Worm (Caenorhabditis elegans) whole organism, young adult: ENCODE data around the gene str-3.

Experiments
- B0261.1 ChIP-seq: sonication (generic microtip); optimal IDR thresholded peaks from 2 replicates; lab custom pipeline; 2016; ENCODE audit warnings: mild to moderate bottlenecking, missing genetic modification characterization, moderate library complexity, missing compliant biosample characterization
- B0336.3 ChIP-seq: fragments of 200-800 bp; sonication (Bioruptor generic); IDR thresholded peaks from 2 replicates; pipeline ENCODE4 v1.3.6; 2022; ENCODE audit warnings: missing genetic modification characterization, missing compliant biosample characterization
- C06A6.2 ChIP-seq: fragments of 200-800 bp; sonication (Bioruptor generic); conservative IDR thresholded peaks from 2 replicates; pipeline ENCODE4 v1.3.6; 2022; ENCODE audit warnings: missing genetic modification characterization, missing compliant biosample characterization
- F49E8.2 ChIP-seq: sonication (generic microtip); optimal IDR thresholded peaks from 3 replicates; lab custom pipeline; 2017; ENCODE audit warnings: missing genetic modification characterization, mild to moderate bottlenecking, missing compliant biosample characterization, antibody characterized with exemption, moderate library complexity; ENCODE audit not compliant: insufficient read depth
- F55B11.4 ChIP-seq: sonication (generic microtip); optimal IDR thresholded peaks from 2 replicates; lab custom pipeline; 2016; ENCODE audit warnings: missing compliant biosample characterization, missing genetic modification characterization, borderline replicate concordance; ENCODE audit not compliant: insufficient read depth
- F57C9.4 ChIP-seq: sonication (generic microtip); optimal IDR thresholded peaks from 2 replicates; lab custom pipeline; 2017; ENCODE audit warnings: mild to moderate bottlenecking, missing genetic modification characterization, missing compliant biosample characterization
- Y53G8AR.9 ChIP-seq: fragments of 200-800 bp; sonication (Bioruptor generic); conservative IDR thresholded peaks from 2 replicates; pipeline ENCODE4 v1.3.6; 2022; ENCODE audit warnings: missing genetic modification reagents, missing genetic modification characterization, missing compliant biosample characterization
- ama-1 ChIP-seq, 3 experiments: fragments of 150-350 bp in 1 of 3; sonication (generic microtip) in 2 of 3; optimal IDR thresholded peaks; 2 replicates each; lab custom pipeline; 2014 to 2018; ENCODE audit warnings: missing biosample characterization in 2 of 3, missing genetic modification characterization in 2 of 3, missing genetic modification reagents in 2 of 3
- aptf-3 ChIP-seq: fragments of 200-800 bp; sonication (Bioruptor generic); IDR thresholded peaks from 2 replicates; pipeline ENCODE4 v1.3.6; 2022; ENCODE audit warnings: missing genetic modification characterization, missing compliant biosample characterization
- attf-5 ChIP-seq: fragments of 200-800 bp; sonication (Bioruptor generic); optimal IDR thresholded peaks from 2 replicates; lab custom pipeline; 2018; ENCODE audit warnings: mild to moderate bottlenecking, missing genetic modification characterization, missing compliant biosample characterization
- attf-6 ChIP-seq: fragments of 200-800 bp; sonication (Bioruptor generic); IDR thresholded peaks from 2 replicates; pipeline ENCODE4 v1.3.6; 2022; ENCODE audit warnings: missing genetic modification reagents, missing genetic modification characterization, missing compliant biosample characterization
- cebp-1 ChIP-seq, 2 experiments: fragments of 200-800 bp in 1 of 2; sonication (Bioruptor generic) in 1 of 2; sonication (generic microtip) in 1 of 2; IDR thresholded peaks in 1 of 2; optimal IDR thresholded peaks in 1 of 2; 2 replicates each; pipeline versions ENCODE4 v1.3.6 to Lab custom; 2017 to 2022; ENCODE audit warnings: missing compliant biosample characterization in 2 of 2, missing genetic modification characterization in 2 of 2, mild to moderate bottlenecking in 1 of 2, missing genetic modification reagents in 1 of 2, moderate library complexity in 1 of 2
- cebp-2 ChIP-seq: fragments of 200-800 bp; sonication (Bioruptor generic); IDR thresholded peaks from 2 replicates; pipeline ENCODE4 v1.3.6; 2022; ENCODE audit warnings: missing genetic modification characterization, missing compliant biosample characterization
- ceh-100 ChIP-seq: fragments of 200-800 bp; sonication (Bioruptor generic); IDR thresholded peaks from 2 replicates; pipeline ENCODE4 v1.3.6; 2022; ENCODE audit warnings: missing genetic modification reagents, missing genetic modification characterization, missing compliant biosample characterization
- ceh-27 ChIP-seq: fragments of 200-800 bp; sonication (Bioruptor generic); optimal IDR thresholded peaks from 2 replicates; lab custom pipeline; 2018; ENCODE audit warnings: mild to moderate bottlenecking, missing genetic modification characterization, moderate library complexity, missing compliant biosample characterization
- ceh-58 ChIP-seq: fragments of 200-800 bp; sonication (Bioruptor generic); IDR thresholded peaks from 2 replicates; pipeline ENCODE4 v1.3.6; 2022; ENCODE audit warnings: missing genetic modification characterization, missing compliant biosample characterization
- chd-7 ChIP-seq: sonication (generic microtip); optimal IDR thresholded peaks from 2 replicates; lab custom pipeline; 2016; ENCODE audit warnings: mild to moderate bottlenecking, missing genetic modification characterization, moderate library complexity, missing compliant biosample characterization
- die-1 ChIP-seq: sonication (generic microtip); optimal IDR thresholded peaks from 2 replicates; lab custom pipeline; 2016; ENCODE audit warnings: missing genotype, mild to moderate bottlenecking, missing genetic modification characterization, missing compliant biosample characterization
- dpff-1 ChIP-seq: sonication (generic microtip); optimal IDR thresholded peaks from 2 replicates; lab custom pipeline; 2017; ENCODE audit warnings: mild to moderate bottlenecking, missing genetic modification characterization, missing compliant biosample characterization
- egl-18 ChIP-seq: fragments of 200-800 bp; sonication (Bioruptor generic); IDR thresholded peaks from 2 replicates; pipeline ENCODE4 v1.3.6; 2022; ENCODE audit warnings: missing genetic modification reagents, missing genetic modification characterization, missing compliant biosample characterization
- egrh-3 ChIP-seq: fragments of 200-800 bp; sonication (Bioruptor generic); IDR thresholded peaks from 2 replicates; pipeline ENCODE4 v1.3.6; 2022; ENCODE audit warnings: missing genetic modification reagents, missing genetic modification characterization, missing compliant biosample characterization
- ekl-4 ChIP-seq: fragments of 200-800 bp; sonication (Bioruptor generic); IDR thresholded peaks from 2 replicates; pipeline ENCODE4 v1.3.6; 2022; ENCODE audit warnings: missing genetic modification reagents, missing genetic modification characterization, missing compliant biosample characterization
- hlh-12 ChIP-seq: sonication (generic microtip); optimal IDR thresholded peaks from 2 replicates; lab custom pipeline; 2016; ENCODE audit warnings: missing genetic modification characterization, missing compliant biosample characterization
- hmg-1.2 ChIP-seq: fragments of 200-800 bp; sonication (Bioruptor generic); IDR thresholded peaks from 2 replicates; pipeline ENCODE4 v1.3.6; 2022; ENCODE audit warnings: missing genetic modification reagents, missing genetic modification characterization, missing compliant biosample characterization
- hrde-1 ChIP-seq: sonication (generic microtip); optimal IDR thresholded peaks from 2 replicates; lab custom pipeline; 2016; ENCODE audit warnings: missing genetic modification characterization, mild to moderate bottlenecking, missing compliant biosample characterization, moderate library complexity, missing genotype, missing genetic modification reagents, borderline replicate concordance
- let-526 ChIP-seq: fragments of 200-800 bp; sonication (Bioruptor generic); IDR thresholded peaks from 2 replicates; pipeline ENCODE4 v1.3.6; 2022; ENCODE audit warnings: missing genetic modification reagents, missing genetic modification characterization, missing compliant biosample characterization
- lsy-27 ChIP-seq: sonication (generic microtip); optimal IDR thresholded peaks from 2 replicates; lab custom pipeline; 2017; ENCODE audit warnings: missing genetic modification characterization, mild to moderate bottlenecking, missing compliant biosample characterization, antibody characterized with exemption, missing genotype, borderline replicate concordance; ENCODE audit not compliant: insufficient read depth
- mxl-1 ChIP-seq: sonication (generic microtip); optimal IDR thresholded peaks from 2 replicates; lab custom pipeline; 2016; ENCODE audit warnings: missing genetic modification characterization, missing compliant biosample characterization
- nfya-1 ChIP-seq: sonication (generic microtip); optimal IDR thresholded peaks from 2 replicates; lab custom pipeline; 2017; ENCODE audit warnings: antibody characterized with exemption, missing compliant biosample characterization, missing genetic modification characterization, borderline replicate concordance; ENCODE audit not compliant: insufficient read depth
- nhr-27 ChIP-seq: fragments of 200-800 bp; sonication (Bioruptor generic); optimal IDR thresholded peaks from 2 replicates; lab custom pipeline; 2018; ENCODE audit warnings: mild to moderate bottlenecking, missing genetic modification characterization, moderate library complexity, missing compliant biosample characterization
- nhr-80 ChIP-seq: sonication (generic microtip); optimal IDR thresholded peaks from 2 replicates; lab custom pipeline; 2016; ENCODE audit warnings: missing genetic modification characterization, missing compliant biosample characterization
- nhr-90 ChIP-seq: sonication (generic microtip); optimal IDR thresholded peaks from 2 replicates; lab custom pipeline; 2016; ENCODE audit warnings: missing genotype, mild to moderate bottlenecking, missing genetic modification characterization, missing compliant biosample characterization
- pha-4 ChIP-seq: fragments of 150-350 bp; sonication (generic microtip); optimal IDR thresholded peaks from 2 replicates; lab custom pipeline; 2014; ENCODE audit warnings: missing biosample characterization, missing genetic modification reagents, missing genetic modification characterization
- rec-8 ChIP-seq, 2 experiments: sonication (generic microtip); optimal IDR thresholded peaks; 2 replicates each; lab custom pipeline; 2016; ENCODE audit warnings: mild to moderate bottlenecking in 2 of 2, missing genetic modification characterization in 2 of 2, missing genetic modification reagents in 2 of 2, missing genotype in 2 of 2, missing biosample characterization in 1 of 2, missing compliant biosample characterization in 1 of 2, moderate library complexity in 1 of 2
- sdz-38 ChIP-seq: sonication (generic microtip); optimal IDR thresholded peaks from 2 replicates; lab custom pipeline; 2016; ENCODE audit warnings: missing genotype, missing genetic modification characterization, missing compliant biosample characterization
- sea-2 ChIP-seq: fragments of 200-800 bp; sonication (Bioruptor generic); IDR thresholded peaks from 2 replicates; pipeline ENCODE4 v1.3.6; 2022; ENCODE audit warnings: missing genetic modification characterization, missing compliant biosample characterization
- snpc-1.1 ChIP-seq: sonication (generic microtip); optimal IDR thresholded peaks from 2 replicates; lab custom pipeline; 2017; ENCODE audit warnings: missing genetic modification characterization, mild to moderate bottlenecking, missing compliant biosample characterization, antibody characterized with exemption, moderate library complexity, missing genotype, missing genetic modification reagents; ENCODE audit not compliant: insufficient read depth
- snpc-3.4 ChIP-seq: sonication (generic microtip); optimal IDR thresholded peaks from 2 replicates; lab custom pipeline; 2017; ENCODE audit warnings: missing genetic modification characterization, mild to moderate bottlenecking, missing compliant biosample characterization, antibody characterized with exemption, moderate library complexity, missing genotype, missing genetic modification reagents
- sptf-2 ChIP-seq: fragments of 200-800 bp; sonication (Bioruptor generic); optimal IDR thresholded peaks from 2 replicates; lab custom pipeline; 2018; ENCODE audit warnings: mild to moderate bottlenecking, missing genetic modification characterization, missing compliant biosample characterization
- ztf-22 ChIP-seq: fragments of 200-800 bp; sonication (Bioruptor generic); optimal IDR thresholded peaks from 2 replicates; lab custom pipeline; 2018; ENCODE audit warnings: mild to moderate bottlenecking, missing genetic modification characterization, moderate library complexity, missing compliant biosample characterization
- ztf-28 ChIP-seq: fragments of 200-800 bp; sonication (Bioruptor generic); IDR thresholded peaks from 2 replicates; pipeline ENCODE4 v1.3.6; 2022; ENCODE audit warnings: missing genetic modification reagents, missing genetic modification characterization, missing compliant biosample characterization
- ztf-3 ChIP-seq: fragments of 200-800 bp; sonication (Bioruptor generic); optimal IDR thresholded peaks from 2 replicates; lab custom pipeline; 2018; ENCODE audit warnings: mild to moderate bottlenecking, missing genetic modification characterization, missing compliant biosample characterization

str-3 gene

ce11 chrIV:11082789-11083235 lies 17.4 kb downstream of the str-3 start (continued):
- no peak for TF ChIP-seq hrde-1 (tag; lab: Kevin White, UChicago)
- no peak for TF ChIP-seq mxl-1 (tag; lab: Kevin White, UChicago)
- peak in 1 of 2 experiments; percentile 7 for TF ChIP-seq rec-8 (tag; optimal IDR thresholded peaks at IDR 0.05; lab: Kevin White, UChicago)
- TF ChIP-seq dpff-1 (tag; lab: Kevin White, UChicago), result no peak

ce11 chrIV:11082153-11082552 lies 18.0 kb downstream of the str-3 start, which contains the start of gene let-70:
Gene let-70 (minus strand): TSS chrIV:11082253.
- TF ChIP-seq cebp-2 (GFP tag; lab: Robert Waterston, UW) (0 out of 2 replicates have a peak, but pooled peaks have one; percentile 20), sptf-2 (GFP tag; lab: Kevin White, UChicago) (no peak)

- peak; percentile 92 for TF ChIP-seq ama-1 (optimal IDR thresholded peaks at IDR 0.05; lab: Kevin White, UChicago)
- TF ChIP-seq ama-1 (GFP tag; optimal IDR thresholded peaks at IDR 0.05; lab: Kevin White, UChicago), result peak; percentile 31 to 64
- TF ChIP-seq ztf-28, result no peak
- peak; percentile 35 for TF ChIP-seq ztf-22 (GFP tag; lab: Kevin White, UChicago)
- no peak for TF ChIP-seq ztf-3 (GFP tag; lab: Kevin White, UChicago)
- TF ChIP-seq nhr-27 (tag; lab: Kevin White, UChicago), result no peak
- TF ChIP-seq F49E8.2, result peak; percentile 80
- TF ChIP-seq hlh-12 (tag; lab: Kevin White, UChicago), result no peak
- peak; percentile 34; the same call in 1 of the 2 replicates for TF ChIP-seq hmg-1.2
- TF ChIP-seq lsy-27 (tag; lab: Kevin White, UChicago), result no peak
- peak; percentile 76; the same call in 1 of the 2 replicates for TF ChIP-seq attf-6 (GFP tag; lab: Robert Waterston, UW)
- TF ChIP-seq cebp-1 (GFP tag; IDR thresholded peaks at IDR 0.05; lab: Robert Waterston, UW), result no peak
- peak; percentile 40 for TF ChIP-seq cebp-1 (tag; optimal IDR thresholded peaks at IDR 0.05; lab: Kevin White, UChicago)
- TF ChIP-seq hrde-1 (tag; lab: Kevin White, UChicago), result peak; percentile 74
- TF ChIP-seq ceh-58, result no peak
- TF ChIP-seq nfya-1 (tag; lab: Kevin White, UChicago), result no peak
- no peak for TF ChIP-seq nhr-80 (tag; lab: Kevin White, UChicago)
- no peak for TF ChIP-seq egrh-3 (GFP tag; lab: Robert Waterston, UW)
- TF ChIP-seq snpc-1.1 (tag; lab: Kevin White, UChicago), result no peak
- peak; percentile 7 for TF ChIP-seq nhr-90 (tag; lab: Kevin White, UChicago)
- peak; percentile 43 for TF ChIP-seq chd-7 (tag; lab: Kevin White, UChicago)
- peak; percentile 40; the same call in 1 of the 2 replicates for TF ChIP-seq Y53G8AR.9 (GFP tag; lab: Robert Waterston, UW)
- TF ChIP-seq ekl-4, result peak; percentile 78
- no peak for TF ChIP-seq F55B11.4 (tag; lab: Kevin White, UChicago)
- no peak for TF ChIP-seq aptf-3 (GFP tag; lab: Robert Waterston, UW)
- no peak for TF ChIP-seq sdz-38 (tag; lab: Kevin White, UChicago)
- TF ChIP-seq B0261.1 (tag; lab: Kevin White, UChicago), result no peak
- peak; percentile 15 for TF ChIP-seq attf-5 (GFP tag; lab: Kevin White, UChicago)
- peak; percentile 20 for TF ChIP-seq die-1 (tag; lab: Kevin White, UChicago)
- TF ChIP-seq F57C9.4 (tag; lab: Kevin White, UChicago), result no peak
- no peak for TF ChIP-seq pha-4 (tag; lab: Kevin White, UChicago)
- TF ChIP-seq ceh-27 (GFP tag; lab: Kevin White, UChicago), result peak; percentile 36
- no peak for TF ChIP-seq C06A6.2 (GFP tag; lab: Robert Waterston, UW)
- TF ChIP-seq snpc-3.4 (tag; lab: Kevin White, UChicago), result no peak
- no peak for TF ChIP-seq sea-2
- TF ChIP-seq egl-18 (GFP tag; lab: Robert Waterston, UW), result no peak
- no peak for TF ChIP-seq ceh-100 (GFP tag; lab: Robert Waterston, UW)
- TF ChIP-seq B0336.3, result peak; percentile 72
- TF ChIP-seq let-526 (GFP tag; lab: Robert Waterston, UW), result no peak
Measured at ce11 chrIV:11080823-11081285, 19.3 kb downstream of the str-3 start, which contains the start of gene atg-7. Gene atg-7 (minus strand): TSS chrIV:11081055.
